Fruit fly (Drosophila melanogaster) Kc167 (cell line): ENCODE measurements around the gene alphaTub84B.

ENCODE experiments used
- Myc ChIP-seq: fragments of >200 bp; optimal IDR thresholded peaks from 2 replicates; lab custom pipeline; 2017; ENCODE audit warnings: missing external identifiers
- Sin3A ChIP-seq: fragments of >200 bp; optimal IDR thresholded peaks from 2 replicates; lab custom pipeline; 2018; ENCODE audit warnings: missing external identifiers
- h ChIP-seq: fragments of >200 bp; optimal IDR thresholded peaks from 3 replicates; lab custom pipeline; 2018; ENCODE audit warnings: missing external identifiers
- insv ChIP-seq: fragments of >200 bp; optimal IDR thresholded peaks from 3 replicates; lab custom pipeline; 2018; ENCODE audit warnings: missing external identifiers
- psq ChIP-seq: fragments of >200 bp; optimal IDR thresholded peaks from 2 replicates; lab custom pipeline; 2017; ENCODE audit warnings: missing external identifiers
- ttk ChIP-seq: sonication (Bioruptor generic); optimal IDR thresholded peaks from 2 replicates; lab custom pipeline; 2017; ENCODE audit warnings: missing external identifiers

The alphaTub84B gene

DNA sequence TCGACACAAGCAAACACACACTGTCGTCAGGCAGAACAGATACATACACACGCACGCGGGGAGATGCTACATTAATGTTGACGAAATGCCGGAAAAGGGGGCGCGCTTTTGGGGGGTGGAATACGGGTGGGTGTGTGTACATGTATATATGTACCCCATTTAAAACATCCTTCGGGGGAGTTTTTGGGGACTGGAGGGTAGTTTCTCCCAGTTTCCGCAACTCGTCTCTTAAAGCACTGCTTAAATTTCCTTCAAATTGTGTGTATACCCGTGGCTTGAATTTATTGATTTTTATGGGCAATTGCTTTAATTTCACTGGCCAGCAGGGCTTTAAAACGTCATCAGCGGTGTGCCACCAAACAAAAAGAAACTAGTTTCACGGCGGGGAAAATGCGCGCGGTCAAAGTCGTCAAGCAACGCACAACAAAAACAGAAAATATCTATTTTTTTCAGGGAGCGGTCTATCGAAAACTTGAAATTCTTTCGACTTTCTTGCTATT lies 36.7 kb downstream of the alphaTub84B start:
- TF ChIP-seq ttk (lab: Kevin White, UChicago) (no peak), psq (lab: Kevin White, UChicago) (no peak), Sin3A (lab: Kevin White, UChicago) (no peak), insv (lab: Kevin White, UChicago) (no peak), Myc (lab: Kevin White, UChicago) (no peak), h (lab: Kevin White, UChicago) (no peak)

- no peak for TF ChIP-seq Myc (lab: Kevin White, UChicago)
- no peak for TF ChIP-seq insv (lab: Kevin White, UChicago)
- TF ChIP-seq ttk (lab: Kevin White, UChicago), result no peak
- no peak for TF ChIP-seq Sin3A (lab: Kevin White, UChicago)
- TF ChIP-seq h (lab: Kevin White, UChicago), result no peak
- TF ChIP-seq psq (lab: Kevin White, UChicago), result no peak
Observed at dm6 chr3R:7123699-7124098, 37.3 kb downstream of the alphaTub84B start.

- no peak for TF ChIP-seq Myc (lab: Kevin White, UChicago)
- peak; percentile 53 for TF ChIP-seq Sin3A (lab: Kevin White, UChicago)
Observed at dm6 chr3R:7124109-7124639, 37.8 kb downstream of the alphaTub84B start, which contains the start of the genes Alh and CG10098. Gene Alh, minus strand, starts transcription at chr3R:7124185. Gene CG10098, plus strand, starts transcription at chr3R:7124548.

DNA sequence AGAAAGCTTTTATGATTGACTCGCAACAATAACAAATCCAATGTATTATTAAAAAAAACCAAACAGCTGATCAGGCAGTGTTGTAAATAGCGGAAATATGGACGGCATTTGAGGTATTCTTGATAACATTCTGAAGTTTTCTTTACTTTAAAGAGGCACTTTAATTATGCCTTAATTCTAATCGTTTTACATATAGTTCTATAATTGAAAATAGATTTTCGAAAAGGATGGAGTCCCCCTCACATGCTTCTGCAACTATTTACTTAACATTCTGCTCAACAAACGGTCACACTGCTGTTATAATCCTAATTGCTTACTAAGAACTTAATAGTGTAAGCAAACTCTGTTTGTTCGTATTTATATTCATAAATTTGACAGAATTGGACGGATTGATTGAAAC lies 41.6 kb downstream of the alphaTub84B start, which contains the start of gene CG10068:
TSS of gene CG10068 (minus strand) at position 62 of the 400 bp plus-strand sequence.
- TF ChIP-seq insv (lab: Kevin White, UChicago), result no peak
- TF ChIP-seq h (lab: Kevin White, UChicago), result no peak
- TF ChIP-seq psq (lab: Kevin White, UChicago), result no peak
- no peak for TF ChIP-seq Myc (lab: Kevin White, UChicago)
- no peak for TF ChIP-seq ttk (lab: Kevin White, UChicago)
- TF ChIP-seq Sin3A (lab: Kevin White, UChicago), result no peak

dm6 chr3R:7129280-7130069 lies 43.1 kb downstream of the alphaTub84B start, which contains the start of gene CG31248:
Gene CG31248, plus strand, starts transcription at chr3R:7129320.
- TF ChIP-seq Myc (lab: Kevin White, UChicago), result no peak

DNA sequence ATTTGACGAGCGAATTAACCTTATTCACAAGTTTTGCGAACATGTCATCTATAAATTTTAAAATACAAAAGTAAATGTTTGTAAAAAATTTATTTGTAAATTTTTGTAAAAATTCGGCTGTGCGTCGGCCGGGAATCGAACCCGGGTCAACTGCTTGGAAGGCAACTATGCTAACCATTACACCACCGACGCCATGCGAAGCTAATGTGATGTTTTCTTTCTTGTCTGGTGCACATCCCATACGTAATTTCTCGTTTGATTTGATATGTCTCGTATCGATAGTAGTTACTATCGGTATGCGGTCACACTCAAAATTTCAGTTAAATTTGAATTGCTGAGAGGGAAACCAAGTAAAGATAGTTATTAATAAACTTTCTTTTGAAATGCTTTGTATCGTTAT lies 44.4 kb downstream of the alphaTub84B start:
- TF ChIP-seq h (lab: Kevin White, UChicago), result no peak
- TF ChIP-seq insv (lab: Kevin White, UChicago), result no peak
- no peak for TF ChIP-seq psq (lab: Kevin White, UChicago)
- no peak for TF ChIP-seq ttk (lab: Kevin White, UChicago)
- TF ChIP-seq Myc (lab: Kevin White, UChicago), result no peak
- TF ChIP-seq Sin3A (lab: Kevin White, UChicago), result no peak

DNA sequence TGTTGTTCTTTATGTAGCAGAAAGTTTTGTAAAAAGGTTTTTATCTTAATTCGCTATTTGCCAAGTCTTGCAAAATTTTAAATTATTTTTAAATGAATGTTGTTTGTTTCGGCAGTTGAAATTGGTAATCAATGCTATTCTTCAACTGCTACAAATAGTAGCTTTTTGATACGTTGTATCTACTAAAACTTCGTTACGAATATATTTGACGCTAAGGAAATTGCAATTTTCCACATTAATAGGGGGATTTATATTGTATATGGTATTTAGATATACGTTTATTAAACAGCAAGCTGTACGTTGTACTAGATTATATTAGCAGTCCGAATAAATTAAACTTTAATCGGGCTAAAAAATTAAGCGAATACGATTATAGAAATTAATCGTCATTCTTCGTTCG lies 44.9 kb downstream of the alphaTub84B start, which contains the start of gene CG31493:
TSS of gene CG31493 (plus strand) at position 301 of the 400 bp plus-strand sequence.
- no peak for TF ChIP-seq insv (lab: Kevin White, UChicago)
- no peak for TF ChIP-seq Sin3A (lab: Kevin White, UChicago)
- TF ChIP-seq Myc (lab: Kevin White, UChicago), result no peak

dm6 chr3R:7134715-7135505 lies 48.5 kb downstream of the alphaTub84B start:
- TF ChIP-seq Sin3A (lab: Kevin White, UChicago), result no peak
- TF ChIP-seq insv (lab: Kevin White, UChicago), result no peak
- TF ChIP-seq psq (lab: Kevin White, UChicago), result no peak
- TF ChIP-seq Myc (lab: Kevin White, UChicago), result no peak
- no peak for TF ChIP-seq ttk (lab: Kevin White, UChicago)

DNA sequence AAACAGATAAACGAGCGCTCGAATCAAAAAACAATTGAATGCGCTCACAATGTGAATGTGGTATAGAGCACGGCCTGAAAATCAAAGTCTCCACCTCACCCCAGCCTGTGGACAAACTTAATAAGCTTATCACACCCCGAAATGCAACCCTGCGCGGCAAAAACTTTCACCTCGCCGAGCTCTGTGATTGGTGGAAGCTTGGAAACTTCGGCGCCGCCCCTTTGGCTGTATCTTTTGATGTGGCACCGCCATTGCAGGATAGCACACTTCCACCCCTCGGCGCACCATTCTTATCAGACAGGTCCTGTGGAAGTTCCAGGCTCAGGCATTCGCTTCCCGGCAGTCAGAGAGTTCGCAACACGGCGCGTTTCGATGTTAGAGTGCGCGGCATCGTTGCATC lies 49.5 kb downstream of the alphaTub84B start, which contains the start of gene Fer1:
TSS of gene Fer1 (plus strand) at position 326 of the 400 bp plus-strand sequence.
- no peak for TF ChIP-seq psq (lab: Kevin White, UChicago)
- no peak for TF ChIP-seq Sin3A (lab: Kevin White, UChicago)
- no peak for TF ChIP-seq insv (lab: Kevin White, UChicago)
- TF ChIP-seq ttk (lab: Kevin White, UChicago), result no peak
- no peak for TF ChIP-seq h (lab: Kevin White, UChicago)
- TF ChIP-seq Myc (lab: Kevin White, UChicago), result no peak

dm6 chr3R:7137207-7137606 lies 50.8 kb downstream of the alphaTub84B start:
- TF ChIP-seq psq (lab: Kevin White, UChicago), result no peak
- no peak for TF ChIP-seq h (lab: Kevin White, UChicago)
- no peak for TF ChIP-seq insv (lab: Kevin White, UChicago)
- TF ChIP-seq Myc (lab: Kevin White, UChicago), result no peak
- no peak for TF ChIP-seq ttk (lab: Kevin White, UChicago)
- no peak for TF ChIP-seq Sin3A (lab: Kevin White, UChicago)

dm6 chr3R:7138058-7138457 lies 51.7 kb downstream of the alphaTub84B start:
- no peak for TF ChIP-seq h (lab: Kevin White, UChicago)
- no peak for TF ChIP-seq Sin3A (lab: Kevin White, UChicago)
- no peak for TF ChIP-seq psq (lab: Kevin White, UChicago)
- no peak for TF ChIP-seq Myc (lab: Kevin White, UChicago)
- no peak for TF ChIP-seq ttk (lab: Kevin White, UChicago)
- TF ChIP-seq insv (lab: Kevin White, UChicago), result no peak
